Fruit fly (Drosophila melanogaster): ENCODE data around the gene CG32086.

The CG32086 gene

DNA sequence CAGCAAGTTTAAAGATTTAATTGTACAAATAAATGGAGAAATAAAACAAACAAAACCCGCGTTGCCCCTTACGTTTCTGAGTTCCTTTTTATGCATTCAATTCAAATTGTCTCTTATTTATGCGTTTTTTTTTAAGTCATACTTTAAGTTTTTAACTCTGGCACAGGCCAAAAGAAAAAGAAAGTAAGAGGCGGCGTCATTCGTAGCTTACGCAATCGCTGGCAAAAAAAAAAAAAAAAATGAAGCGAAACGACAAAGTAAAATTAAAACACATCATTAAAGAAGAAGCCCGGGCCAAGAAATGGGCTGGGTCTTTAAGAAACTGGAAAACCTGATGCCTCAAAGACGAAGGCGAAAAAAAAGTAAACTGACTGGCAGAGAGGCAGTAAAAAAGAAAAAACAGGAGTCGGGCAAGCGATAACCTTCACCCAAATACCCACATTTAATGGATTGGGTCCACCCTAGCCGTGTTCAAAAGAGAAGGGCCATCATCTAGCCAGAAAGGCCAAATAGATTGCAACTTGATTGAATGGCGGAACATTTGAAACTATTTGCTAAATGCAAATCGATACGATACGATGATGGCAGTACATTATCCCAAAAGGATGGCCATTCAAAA lies 40.1 kb downstream of the CG32086 start (continued):
- TF ChIP-seq gt (GFP tag; IDR thresholded peaks at IDR 0.05) (no peak), CG6791 (GFP tag; IDR thresholded peaks at IDR 0.05; ENCODE audit: partially characterized antibody) (no peak), CG32532 (GFP tag; IDR thresholded peaks at IDR 0.05) (0 out of 2 replicates have a peak, but pooled peaks have one; percentile 34), ems (GFP tag; optimal IDR thresholded peaks at IDR 0.05) (no peak), Hey (tag; optimal IDR thresholded peaks at IDR 0.05) (no peak), chn (GFP tag; optimal IDR thresholded peaks at IDR 0.05) (no peak)

DNA sequence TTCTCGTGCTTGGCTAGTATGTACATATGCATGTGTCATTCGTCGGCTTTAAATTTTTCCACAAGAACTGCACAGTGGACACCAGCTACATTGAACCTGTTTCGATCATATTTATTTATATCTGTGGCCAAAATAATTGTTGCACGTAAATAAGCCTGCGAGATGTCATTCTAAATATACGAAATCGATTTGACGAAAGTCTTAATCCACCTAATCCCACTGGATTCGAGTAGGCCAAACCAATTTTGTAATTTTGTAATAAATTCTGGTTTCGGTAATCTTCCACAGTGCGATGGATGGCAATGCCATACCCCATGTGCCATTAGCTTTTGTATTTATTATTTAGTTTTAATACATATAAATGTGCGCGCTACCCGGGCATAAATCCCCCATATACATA lies 40.9 kb downstream of the CG32086 start:
- TF ChIP-seq grau (tag; optimal IDR thresholded peaks at IDR 0.05) (peak; percentile 55), chinmo (GFP tag; IDR thresholded peaks at IDR 0.05; ENCODE audit: partially characterized antibody) (0 out of 4 replicates have a peak, but pooled peaks have one; percentile 40), Ptx1 (GFP tag; IDR thresholded peaks at IDR 0.05) (no peak), seq (GFP tag; IDR thresholded peaks at IDR 0.05) (no peak), CG7745 (tag; optimal IDR thresholded peaks at IDR 0.05) (no peak), CG2678 (tag; optimal IDR thresholded peaks at IDR 0.05) (peak; percentile 16), CG1529 (GFP tag; optimal IDR thresholded peaks at IDR 0.05) (no peak), CG2120 (GFP tag; optimal IDR thresholded peaks at IDR 0.05) (peak; percentile 26), CG4854 (GFP tag; optimal IDR thresholded peaks at IDR 0.05) (no peak), Meics (GFP tag; optimal IDR thresholded peaks at IDR 0.05) (peak; percentile 3), abd-A (tag; optimal IDR thresholded peaks at IDR 0.05) (no peak), sd (tag; optimal IDR thresholded peaks at IDR 0.05) (peak; percentile 10), Med (GFP tag) (peak; percentile 78), CG12769 (tag; optimal IDR thresholded peaks at IDR 0.05) (peak; percentile 45), CG17912 (GFP tag; optimal IDR thresholded peaks at IDR 0.05) (no peak), sens (GFP tag) (peak; percentile 77), slbo (GFP tag; IDR thresholded peaks at IDR 0.05) (peak; percentile 23; the same call in 1 of the 2 replicates), Rfx (GFP tag; IDR thresholded peaks at IDR 0.05) (0 out of 2 replicates have a peak, but pooled peaks have one; percentile 33), dysf (GFP tag; IDR thresholded peaks at IDR 0.05) (peak; percentile 37; the same call in 1 of the 3 replicates)

DNA sequence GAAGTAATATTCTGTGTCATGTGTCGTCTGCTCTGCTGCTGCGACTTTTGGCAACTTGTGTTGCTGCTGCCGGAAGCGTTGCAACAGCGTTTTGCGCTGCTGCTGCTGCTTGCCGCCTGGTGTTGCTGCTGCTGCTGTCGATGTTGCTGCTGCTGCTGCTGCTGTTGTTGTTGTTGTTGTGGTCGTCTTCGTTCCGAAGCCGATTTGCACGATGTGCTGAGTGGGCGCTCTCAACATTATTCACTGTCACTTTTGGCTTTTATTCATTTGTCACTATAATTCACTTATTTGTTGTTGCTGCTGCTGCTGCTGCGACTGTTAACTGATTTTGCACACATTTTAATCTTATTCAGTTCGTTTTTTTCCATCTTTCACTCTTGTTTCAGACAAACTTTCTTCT lies 41.4 kb downstream of the CG32086 start:
- no peak for TF ChIP-seq zen (tag; optimal IDR thresholded peaks at IDR 0.05)
- TF ChIP-seq Dfd (GFP tag; optimal IDR thresholded peaks at IDR 0.05) = peak in 1 of 2 experiments; percentile 49
- TF ChIP-seq Gug (GFP tag; IDR thresholded peaks at IDR 0.05) = no peak
- TF ChIP-seq Jarid2 (GFP tag; optimal IDR thresholded peaks at IDR 0.05) = no peak
- TF ChIP-seq CG32767 (GFP tag; IDR thresholded peaks at IDR 0.05) = no peak
- TF ChIP-seq ato (GFP tag; IDR thresholded peaks at IDR 0.05; ENCODE audit: partially characterized antibody) = no peak

DNA sequence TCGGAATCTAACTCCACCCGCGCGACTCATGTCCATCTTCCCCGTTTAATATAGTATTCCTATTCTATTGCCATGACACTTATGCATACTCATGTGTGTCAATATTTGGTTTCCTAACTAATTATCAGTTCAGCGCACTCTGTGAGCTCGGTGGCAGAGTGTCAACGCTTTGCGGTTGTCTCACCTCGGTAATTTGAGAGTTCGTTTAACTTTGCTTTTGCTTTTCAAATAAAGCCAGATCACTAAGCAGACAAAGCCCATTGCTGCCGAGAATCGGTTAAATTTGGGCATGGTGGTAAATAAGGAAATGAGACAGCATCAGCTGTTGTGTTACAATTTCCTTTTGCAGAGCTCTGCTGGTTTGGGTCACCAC lies 43.5 kb downstream of the CG32086 start:
- no peak for TF ChIP-seq disco-r (GFP tag; optimal IDR thresholded peaks at IDR 0.05)
- no peak for TF ChIP-seq stc (GFP tag; IDR thresholded peaks at IDR 0.05)
- no peak for TF ChIP-seq CG9797 (GFP tag; optimal IDR thresholded peaks at IDR 0.05)
- peak; percentile 78 for TF ChIP-seq wek (GFP tag; optimal IDR thresholded peaks at IDR 0.05)
- no peak for TF ChIP-seq tx (GFP tag; optimal IDR thresholded peaks at IDR 0.05)
- no peak for TF ChIP-seq CG17912 (GFP tag; optimal IDR thresholded peaks at IDR 0.05)
- no peak for TF ChIP-seq vvl (GFP tag; IDR thresholded peaks at IDR 0.05)
- no peak for TF ChIP-seq ato (GFP tag; IDR thresholded peaks at IDR 0.05; ENCODE audit: partially characterized antibody)
- TF ChIP-seq Sox100B (GFP tag; optimal IDR thresholded peaks at IDR 0.05) = peak; percentile 49
- TF ChIP-seq Dip2 (GFP tag; IDR thresholded peaks at IDR 0.05) = no peak
- TF ChIP-seq CG7963 (GFP tag; IDR thresholded peaks at IDR 0.05; ENCODE audit: partially characterized antibody) = no peak
- no peak for TF ChIP-seq slp2 (GFP tag; optimal IDR thresholded peaks at IDR 0.05)
- no peak for TF ChIP-seq otp (GFP tag; IDR thresholded peaks at IDR 0.05)
- no peak for TF ChIP-seq hkb (optimal IDR thresholded peaks at IDR 0.05)
- no peak for TF ChIP-seq hkb (GFP tag; IDR thresholded peaks at IDR 0.05)
- no peak for TF ChIP-seq CG7839 (tag; optimal IDR thresholded peaks at IDR 0.05)
- TF ChIP-seq sqz (GFP tag; optimal IDR thresholded peaks at IDR 0.05) = no peak
- peak; percentile 43 for TF ChIP-seq caup (GFP tag; optimal IDR thresholded peaks at IDR 0.05; ENCODE audit: severe bottlenecking)
- no peak for TF ChIP-seq HLH4C (GFP tag; IDR thresholded peaks at IDR 0.05; ENCODE audit: partially characterized antibody)
